Fruit fly (Drosophila melanogaster) whole organism, embryonic: ENCODE results near the gene CG13386.

Experiments used
- Blimp-1 ChIP-seq: fragments of 200-800 bp; sonication (Bioruptor generic); optimal IDR thresholded peaks from 3 replicates; lab custom pipeline; 2018; ENCODE audit warnings: missing biosample characterization, missing genetic modification characterization, mild to moderate bottlenecking, moderate library complexity, missing genetic modification reagents
- CG1024 ChIP-seq: fragments of 200-800 bp; sonication (Bioruptor generic); IDR thresholded peaks from 2 replicates; pipeline ENCODE4 v1.3.6; 2022; ENCODE audit warnings: missing biosample characterization, missing genetic modification characterization
- CG10267 ChIP-seq: fragments of 200-800 bp; sonication (Bioruptor generic); optimal IDR thresholded peaks from 2 replicates; lab custom pipeline; 2018; ENCODE audit warnings: missing biosample characterization, mild to moderate bottlenecking, missing genetic modification characterization, moderate library complexity
- CG10543 ChIP-seq: fragments of 200-800 bp; sonication (Bioruptor generic); optimal IDR thresholded peaks from 3 replicates; lab custom pipeline; 2017; ENCODE audit warnings: missing biosample characterization, mild to moderate bottlenecking, missing genetic modification characterization, moderate library complexity
- CG12659 ChIP-seq: fragments of 200-800 bp; sonication (Bioruptor generic); optimal IDR thresholded peaks from 3 replicates; lab custom pipeline; 2017; ENCODE audit warnings: mild to moderate bottlenecking, missing biosample characterization, missing genetic modification reagents, missing genetic modification characterization
- CG13424 ChIP-seq: fragments of 200-800 bp; sonication (Bioruptor generic); optimal IDR thresholded peaks from 2 replicates; lab custom pipeline; 2019; ENCODE audit warnings: missing biosample characterization, mild to moderate bottlenecking, missing genetic modification characterization, moderate library complexity
- CG15514 ChIP-seq: fragments of 200-800 bp; sonication (Bioruptor generic); optimal IDR thresholded peaks from 3 replicates; lab custom pipeline; 2017; ENCODE audit warnings: missing biosample characterization, missing genetic modification characterization, mild to moderate bottlenecking, moderate library complexity, missing genetic modification reagents
- CG1602 ChIP-seq: fragments of 200-800 bp; sonication (Bioruptor generic); optimal IDR thresholded peaks from 3 replicates; lab custom pipeline; 2016; ENCODE audit warnings: missing biosample characterization, missing genetic modification characterization
- CG16779 ChIP-seq: fragments of 200-800 bp; sonication (Bioruptor generic); IDR thresholded peaks from 2 replicates; pipeline ENCODE4 v1.3.6; 2022; ENCODE audit warnings: missing biosample characterization, missing genetic modification characterization
- CG17359 ChIP-seq: fragments of 200-800 bp; sonication (Bioruptor generic); optimal IDR thresholded peaks from 3 replicates; lab custom pipeline; 2018; ENCODE audit warnings: missing biosample characterization, mild to moderate bottlenecking, missing genetic modification characterization, moderate library complexity
- CG17829 ChIP-seq: fragments of 200-800 bp; optimal IDR thresholded peaks from 2 replicates; lab custom pipeline; 2019; ENCODE audit warnings: missing biosample characterization, mild to moderate bottlenecking, missing genetic modification characterization, moderate library complexity
- CG18262 ChIP-seq: fragments of 200-800 bp; optimal IDR thresholded peaks from 3 replicates; lab custom pipeline; 2019; ENCODE audit warnings: missing biosample characterization, mild to moderate bottlenecking, missing genetic modification characterization, moderate library complexity
- CG2120 ChIP-seq: fragments of 200-800 bp; sonication (Bioruptor generic); optimal IDR thresholded peaks from 3 replicates; lab custom pipeline; 2016; ENCODE audit warnings: missing biosample characterization, missing genetic modification characterization
- CG30020 ChIP-seq: fragments of 200-800 bp; optimal IDR thresholded peaks from 2 replicates; lab custom pipeline; 2019; ENCODE audit warnings: missing biosample characterization, mild to moderate bottlenecking, missing genetic modification characterization, moderate library complexity
- CG33557 ChIP-seq: fragments of 200-800 bp; sonication (Bioruptor generic); optimal IDR thresholded peaks from 2 replicates; lab custom pipeline; 2019; ENCODE audit warnings: missing biosample characterization, mild to moderate bottlenecking, missing genetic modification characterization, moderate library complexity
- CG3847 ChIP-seq: fragments of 200-800 bp; sonication (Bioruptor generic); IDR thresholded peaks from 2 replicates; pipeline ENCODE4 v1.3.6; 2022; ENCODE audit warnings: missing biosample characterization, missing genetic modification characterization
- CG9727 ChIP-seq: fragments of 200-800 bp; sonication (Bioruptor generic); optimal IDR thresholded peaks from 3 replicates; lab custom pipeline; 2017; ENCODE audit warnings: missing biosample characterization, mild to moderate bottlenecking, missing genetic modification characterization
- CG9817 ChIP-seq: fragments of 200-800 bp; sonication (Bioruptor generic); optimal IDR thresholded peaks from 2 replicates; lab custom pipeline; 2018; ENCODE audit warnings: missing biosample characterization, mild to moderate bottlenecking, missing genetic modification characterization, moderate library complexity
- Dfd ChIP-seq, 2 experiments: fragments of >200 bp; optimal IDR thresholded peaks; 2 replicates each; lab custom pipeline; 2017; ENCODE audit warnings: missing biosample characterization in 2 of 2, missing genetic modification characterization in 2 of 2
- Dref ChIP-seq: fragments of 200-800 bp; sonication (Bioruptor generic); IDR thresholded peaks from 2 replicates; pipeline ENCODE4 v1.3.6; 2022; ENCODE audit warnings: missing biosample characterization, missing genetic modification characterization
- Ets97D ChIP-seq: fragments of 200-800 bp; sonication (Bioruptor generic); optimal IDR thresholded peaks from 3 replicates; lab custom pipeline; 2016; ENCODE audit warnings: missing biosample characterization, missing genetic modification characterization
- Hmr ChIP-seq: fragments of 200-800 bp; sonication (Bioruptor generic); optimal IDR thresholded peaks from 3 replicates; lab custom pipeline; 2017; ENCODE audit warnings: mild to moderate bottlenecking, missing biosample characterization, missing genetic modification reagents, missing genetic modification characterization
- Hr3 ChIP-seq: fragments of 200-800 bp; sonication (Bioruptor generic); optimal IDR thresholded peaks from 3 replicates; lab custom pipeline; 2016; ENCODE audit warnings: missing biosample characterization, missing genetic modification characterization
- Hr51 ChIP-seq, 2 experiments: fragments of 200-800 bp; sonication (Bioruptor generic); optimal IDR thresholded peaks; 2 replicates in 1 of 2; 3 replicates in 1 of 2; lab custom pipeline; 2016 to 2018; ENCODE audit warnings: missing biosample characterization in 2 of 2, missing genetic modification characterization in 2 of 2, mild to moderate bottlenecking in 1 of 2, moderate library complexity in 1 of 2
- Jarid2 ChIP-seq: fragments of 200-800 bp; sonication (Bioruptor generic); optimal IDR thresholded peaks from 3 replicates; lab custom pipeline; 2017; ENCODE audit warnings: mild to moderate bottlenecking, missing biosample characterization, missing genetic modification reagents, missing genetic modification characterization
- MBD-R2 ChIP-seq: fragments of 200-800 bp; sonication (Bioruptor generic); IDR thresholded peaks from 2 replicates; pipeline ENCODE4 v1.3.6; 2022; ENCODE audit warnings: missing biosample characterization, missing genetic modification characterization
- MTF-1 ChIP-seq: fragments of 200-800 bp; sonication (Bioruptor generic); optimal IDR thresholded peaks from 2 replicates; lab custom pipeline; 2018; ENCODE audit warnings: missing biosample characterization, mild to moderate bottlenecking, missing genetic modification characterization, borderline replicate concordance
- Myb ChIP-seq: fragments of 200-800 bp; sonication (Bioruptor generic); optimal IDR thresholded peaks from 2 replicates; lab custom pipeline; 2016; ENCODE audit warnings: missing biosample characterization, missing genetic modification characterization
- Opbp ChIP-seq: fragments of 200-800 bp; sonication (Bioruptor generic); IDR thresholded peaks from 3 replicates; pipeline ENCODE4 v1.3.6; 2022; ENCODE audit warnings: missing biosample characterization, missing genetic modification characterization; ENCODE audit not compliant: partially characterized antibody
- Usf ChIP-seq: fragments of 200-800 bp; sonication (Bioruptor generic); optimal IDR thresholded peaks from 2 replicates; lab custom pipeline; 2017; ENCODE audit warnings: missing genotype, missing biosample characterization, missing genetic modification characterization
- chn ChIP-seq: fragments of 200-800 bp; sonication (Bioruptor generic); optimal IDR thresholded peaks from 2 replicates; lab custom pipeline; 2016; ENCODE audit warnings: missing biosample characterization, missing genetic modification characterization
- gfzf ChIP-seq: fragments of 200-800 bp; sonication (Bioruptor generic); optimal IDR thresholded peaks from 2 replicates; lab custom pipeline; 2016; ENCODE audit warnings: missing biosample characterization, mild to moderate bottlenecking, missing genetic modification characterization, moderate library complexity
- ham ChIP-seq: fragments of 200-800 bp; sonication (Bioruptor generic); IDR thresholded peaks from 2 replicates; pipeline ENCODE4 v1.3.6; 2022; ENCODE audit warnings: missing biosample characterization, missing genetic modification characterization
- ind ChIP-seq: fragments of 200-800 bp; sonication (Bioruptor generic); optimal IDR thresholded peaks from 3 replicates; lab custom pipeline; 2016; ENCODE audit warnings: missing biosample characterization, missing genetic modification characterization
- kah ChIP-seq: fragments of 200-800 bp; sonication (Bioruptor generic); optimal IDR thresholded peaks from 2 replicates; lab custom pipeline; 2018; ENCODE audit warnings: missing biosample characterization, mild to moderate bottlenecking, missing genetic modification characterization
- luna ChIP-seq: fragments of 200-800 bp; sonication (Bioruptor generic); optimal IDR thresholded peaks from 2 replicates; lab custom pipeline; 2016; ENCODE audit warnings: missing biosample characterization, missing genetic modification characterization
- nom ChIP-seq: fragments of 200-800 bp; sonication (Bioruptor generic); optimal IDR thresholded peaks from 2 replicates; lab custom pipeline; 2017; ENCODE audit warnings: missing biosample characterization, missing genetic modification characterization, mild to moderate bottlenecking, moderate library complexity, missing genetic modification reagents
- oc ChIP-seq: fragments of 200-800 bp; sonication (Bioruptor generic); optimal IDR thresholded peaks from 2 replicates; lab custom pipeline; 2018; ENCODE audit warnings: missing biosample characterization, mild to moderate bottlenecking, missing genetic modification characterization, moderate library complexity
- pan ChIP-seq, 4 experiments: fragments of >200 bp in 3 of 4; fragments of 200-800 bp in 1 of 4; sonication (Bioruptor generic) in 1 of 4; optimal IDR thresholded peaks in 3 of 4; IDR thresholded peaks in 1 of 4; 2 replicates each; pipeline versions ENCODE4 v1.3.6 to Lab custom; 2017 to 2022; ENCODE audit warnings: missing biosample characterization in 2 of 4, missing genetic modification characterization in 2 of 4, mixed read lengths in 1 of 4
- phol ChIP-seq: fragments of 200-800 bp; sonication (Bioruptor generic); optimal IDR thresholded peaks from 3 replicates; lab custom pipeline; 2018; ENCODE audit warnings: missing biosample characterization, mild to moderate bottlenecking, missing genetic modification characterization, moderate library complexity
- sd ChIP-seq: fragments of 200-800 bp; sonication (Bioruptor generic); optimal IDR thresholded peaks from 3 replicates; lab custom pipeline; 2018; ENCODE audit warnings: missing biosample characterization, mild to moderate bottlenecking, missing genetic modification characterization, moderate library complexity
- sens-2 ChIP-seq: fragments of 200-800 bp; sonication (Bioruptor generic); IDR thresholded peaks from 2 replicates; pipeline ENCODE4 v1.3.6; 2022; ENCODE audit warnings: missing biosample characterization, missing genetic modification characterization
- sqz ChIP-seq: fragments of 200-800 bp; sonication (Bioruptor generic); optimal IDR thresholded peaks from 3 replicates; lab custom pipeline; 2018; ENCODE audit warnings: missing biosample characterization, mild to moderate bottlenecking, missing genetic modification characterization
- sug ChIP-seq: fragments of 200-800 bp; optimal IDR thresholded peaks from 2 replicates; lab custom pipeline; 2019; ENCODE audit warnings: missing biosample characterization, mild to moderate bottlenecking, missing genetic modification characterization, moderate library complexity
- trem ChIP-seq: fragments of 200-800 bp; optimal IDR thresholded peaks from 3 replicates; lab custom pipeline; 2019; ENCODE audit warnings: missing biosample characterization, mild to moderate bottlenecking, missing genetic modification characterization, moderate library complexity
- yki ChIP-seq: fragments of >200 bp; optimal IDR thresholded peaks from 3 replicates; lab custom pipeline; 2018

The CG13386 gene

DNA sequence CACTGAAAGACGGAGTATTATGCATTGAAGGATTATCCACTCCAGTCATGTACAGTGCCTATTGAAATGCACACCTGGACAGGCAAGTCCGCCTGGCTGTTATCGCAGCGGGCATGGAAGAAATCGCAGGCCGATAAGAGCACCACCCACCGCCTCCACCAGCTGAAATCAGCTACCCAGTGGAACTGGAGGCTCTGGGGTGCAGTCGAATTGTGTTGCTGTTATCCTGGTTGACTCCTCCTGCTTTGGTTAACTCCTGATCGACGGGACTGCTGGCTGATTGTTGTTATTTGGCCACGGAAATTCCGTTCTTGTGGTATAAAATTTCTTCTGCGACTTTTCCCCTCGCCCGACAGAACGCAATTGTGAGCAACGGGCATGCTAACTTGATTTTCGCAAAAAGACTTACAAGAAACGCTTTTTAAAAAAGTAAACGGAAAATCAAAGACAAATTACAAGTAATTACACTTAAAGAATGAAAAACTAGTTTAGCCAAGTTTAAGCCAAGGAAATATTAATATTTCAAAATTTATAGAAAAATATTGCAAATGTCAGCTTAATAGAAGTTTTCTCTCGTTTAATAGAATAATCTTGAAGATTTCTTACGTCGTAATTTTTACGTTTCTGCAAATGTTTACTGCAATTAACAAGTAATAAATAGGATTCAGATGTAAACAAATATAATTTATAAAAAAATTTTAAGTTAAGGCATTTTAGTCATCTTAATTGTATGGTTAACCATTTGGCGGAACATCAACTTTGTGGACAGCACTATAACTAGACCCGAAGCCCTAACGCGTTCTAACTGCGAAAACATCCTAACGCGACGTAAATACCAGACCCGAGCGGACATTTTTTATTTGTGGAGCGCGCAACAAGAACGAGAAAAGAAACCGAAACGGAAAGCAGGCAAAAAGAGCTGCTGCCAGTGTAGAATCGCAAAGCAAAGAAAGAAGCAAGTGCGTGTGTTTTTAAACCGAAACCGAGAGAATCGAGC lies 16.4 kb downstream of the CG13386 start, which contains the start of the genes CG13398 and Akap200 (continued):
- TF ChIP-seq gfzf (GFP tag; lab: Kevin White, UChicago), result peak; percentile 80
- peak; percentile 1 for TF ChIP-seq Blimp-1
- peak; percentile 81 for TF ChIP-seq Myb (GFP tag; lab: Kevin White, UChicago)
- TF ChIP-seq CG3847, result peak; percentile 66
- peak; percentile 55 for TF ChIP-seq CG12659 (GFP tag; lab: Kevin White, UChicago)
- peak; percentile 3 for TF ChIP-seq Hmr (GFP tag; lab: Kevin White, UChicago)
- no peak for TF ChIP-seq Hr51 (GFP tag; optimal IDR thresholded peaks at IDR 0.05; lab: Kevin White, UChicago)
- peak; percentile 48 for TF ChIP-seq CG2120 (GFP tag; lab: Kevin White, UChicago)
- peak; percentile 47 for TF ChIP-seq CG10267 (tag; lab: Kevin White, UChicago)
- TF ChIP-seq sens-2 (GFP tag; lab: Robert Waterston, UW), result no peak
- peak; percentile 94 for TF ChIP-seq phol (tag; lab: Kevin White, UChicago)
- peak; percentile 33 for TF ChIP-seq CG9817 (tag; lab: Kevin White, UChicago)
- peak; percentile 43; the same call in 1 of the 3 replicates for TF ChIP-seq Opbp (GFP tag; lab: Robert Waterston, UW)
- peak; percentile 2 for TF ChIP-seq Usf
- TF ChIP-seq kah (GFP tag; lab: Kevin White, UChicago), result no peak
- TF ChIP-seq CG15514, result peak; percentile 19
- TF ChIP-seq nom, result peak; percentile 61
- TF ChIP-seq CG1024, result no peak
- no peak for TF ChIP-seq CG17359 (tag; lab: Kevin White, UChicago)
- no peak for TF ChIP-seq Dfd (GFP tag; optimal IDR thresholded peaks at IDR 0.05; lab: Kevin White, UChicago)
- peak; percentile 46 for TF ChIP-seq CG13424 (tag; lab: Kevin White, UChicago)
- 0 out of 2 replicates have a peak, but pooled peaks have one; percentile 20 for TF ChIP-seq Dref (GFP tag; lab: Robert Waterston, UW)
- TF ChIP-seq CG30020, result peak; percentile 31
- no peak for TF ChIP-seq CG16779
- peak; percentile 31 for TF ChIP-seq CG1602 (GFP tag; lab: Kevin White, UChicago)
- TF ChIP-seq yki (lab: Kevin White, UChicago), result no peak
- TF ChIP-seq sqz (GFP tag; lab: Kevin White, UChicago), result no peak
- TF ChIP-seq oc (tag; lab: Kevin White, UChicago), result no peak
- peak; percentile 14 for TF ChIP-seq sug (tag; lab: Kevin White, UChicago)
- no peak for TF ChIP-seq ham (GFP tag; lab: Robert Waterston, UW)
- peak; percentile 14 for TF ChIP-seq MTF-1
- peak; percentile 38 for TF ChIP-seq CG9727 (GFP tag; lab: Kevin White, UChicago)
- TF ChIP-seq CG18262, result peak; percentile 46
- no peak for TF ChIP-seq luna
- TF ChIP-seq trem (tag; lab: Kevin White, UChicago), result peak; percentile 98
- TF ChIP-seq pan (optimal IDR thresholded peaks at IDR 0.05; lab: Kevin White, UChicago), result no peak
- peak in 1 of 2 experiments; percentile 16 for TF ChIP-seq pan (GFP tag; optimal IDR thresholded peaks at IDR 0.05 in 1 of 2, IDR thresholded peaks at IDR 0.05 in 1 of 2)
- TF ChIP-seq chn (GFP tag; lab: Kevin White, UChicago), result peak; percentile 50
- no peak for TF ChIP-seq ind
- peak; percentile 57 for TF ChIP-seq CG10543 (GFP tag; lab: Kevin White, UChicago)
- TF ChIP-seq Hr3 (GFP tag; lab: Kevin White, UChicago), result peak; percentile 30
- TF ChIP-seq Ets97D (GFP tag; lab: Kevin White, UChicago), result peak; percentile 36
- TF ChIP-seq MBD-R2 (GFP tag; lab: Robert Waterston, UW), result peak; percentile 58
- TF ChIP-seq CG17829, result peak; percentile 37
- peak; percentile 26 for TF ChIP-seq sd (tag; lab: Kevin White, UChicago)
- TF ChIP-seq Jarid2, result no peak
- peak; percentile 6 for TF ChIP-seq CG33557 (GFP tag; lab: Kevin White, UChicago)
